Fruit fly (Drosophila melanogaster) whole organism, prepupa: Measurements from ENCODE around the gene CG44198.

Experiments
- CG10631 ChIP-seq: fragments of 200-800 bp; sonication (Bioruptor generic); optimal IDR thresholded peaks from 2 replicates; lab custom pipeline; 2016; ENCODE audit warnings: missing biosample characterization, missing genetic modification characterization
- CG10669 ChIP-seq: fragments of 200-800 bp; sonication (Bioruptor generic); optimal IDR thresholded peaks from 3 replicates; lab custom pipeline; 2018; ENCODE audit warnings: missing biosample characterization, mild to moderate bottlenecking, missing genetic modification characterization, moderate library complexity
- CG11294 ChIP-seq: fragments of 200-800 bp; sonication (Bioruptor generic); IDR thresholded peaks from 2 replicates; pipeline ENCODE4 v1.3.6; 2022; ENCODE audit warnings: missing biosample characterization, missing genetic modification characterization
- CG11762 ChIP-seq: fragments of 200-800 bp; sonication (Bioruptor generic); optimal IDR thresholded peaks from 3 replicates; lab custom pipeline; 2016; ENCODE audit warnings: missing biosample characterization, missing genetic modification characterization; ENCODE audit not compliant: insufficient read depth
- CG11902 ChIP-seq: fragments of 200-800 bp; sonication (Bioruptor generic); optimal IDR thresholded peaks from 3 replicates; lab custom pipeline; 2016; ENCODE audit warnings: missing biosample characterization, missing genetic modification characterization
- CG15336 ChIP-seq: fragments of 200-800 bp; sonication (Bioruptor generic); IDR thresholded peaks from 2 replicates; pipeline ENCODE4 v1.3.6; 2022; ENCODE audit warnings: missing biosample characterization, missing genetic modification characterization
- CG1621 ChIP-seq: fragments of 200-800 bp; sonication (Bioruptor generic); optimal IDR thresholded peaks from 3 replicates; lab custom pipeline; 2018; ENCODE audit warnings: missing biosample characterization, mild to moderate bottlenecking, missing genetic modification characterization
- CG16779 ChIP-seq: fragments of 200-800 bp; sonication (Bioruptor generic); optimal IDR thresholded peaks from 3 replicates; lab custom pipeline; 2017; ENCODE audit warnings: missing biosample characterization, mild to moderate bottlenecking, missing genetic modification characterization
- CG3032 ChIP-seq: fragments of 200-800 bp; optimal IDR thresholded peaks from 2 replicates; lab custom pipeline; 2019; ENCODE audit warnings: missing biosample characterization, mild to moderate bottlenecking, missing genetic modification characterization, moderate library complexity
- CG31627 ChIP-seq: fragments of 200-800 bp; sonication (Bioruptor generic); optimal IDR thresholded peaks from 3 replicates; lab custom pipeline; 2016; ENCODE audit warnings: missing biosample characterization, missing genetic modification characterization
- CG32006 ChIP-seq: fragments of 200-800 bp; sonication (Bioruptor generic); optimal IDR thresholded peaks from 3 replicates; lab custom pipeline; 2017; ENCODE audit warnings: missing biosample characterization, mild to moderate bottlenecking, missing genetic modification characterization
- CG34406 ChIP-seq: fragments of 200-800 bp; sonication (Bioruptor generic); optimal IDR thresholded peaks from 3 replicates; lab custom pipeline; 2016; ENCODE audit warnings: missing biosample characterization, missing genetic modification characterization
- CG3919 ChIP-seq: fragments of 200-800 bp; sonication (Bioruptor generic); optimal IDR thresholded peaks from 3 replicates; lab custom pipeline; 2016; ENCODE audit warnings: missing biosample characterization, missing genetic modification characterization
- CG4318 ChIP-seq: fragments of 200-800 bp; sonication (Bioruptor generic); optimal IDR thresholded peaks from 3 replicates; lab custom pipeline; 2017; ENCODE audit warnings: missing biosample characterization, mild to moderate bottlenecking, missing genetic modification characterization
- CG6163 ChIP-seq: fragments of 200-800 bp; sonication (Bioruptor generic); IDR thresholded peaks from 3 replicates; pipeline ENCODE4 v1.3.6; 2022; ENCODE audit warnings: missing biosample characterization, missing genetic modification characterization
- CG6276 ChIP-seq: fragments of 200-800 bp; sonication (Bioruptor generic); optimal IDR thresholded peaks from 2 replicates; lab custom pipeline; 2017; ENCODE audit warnings: missing biosample characterization, mild to moderate bottlenecking, missing genetic modification characterization
- CG6792 ChIP-seq: fragments of 200-800 bp; sonication (Bioruptor generic); optimal IDR thresholded peaks from 3 replicates; lab custom pipeline; 2016; ENCODE audit warnings: missing biosample characterization, missing genetic modification characterization
- CG6854 ChIP-seq: fragments of 200-800 bp; sonication (Bioruptor generic); optimal IDR thresholded peaks from 2 replicates; lab custom pipeline; 2017; ENCODE audit warnings: missing biosample characterization, mild to moderate bottlenecking, missing genetic modification characterization
- CG7368 ChIP-seq: fragments of 200-800 bp; sonication (Bioruptor generic); optimal IDR thresholded peaks from 3 replicates; lab custom pipeline; 2016; ENCODE audit warnings: missing biosample characterization, missing genetic modification characterization
- CG8119 ChIP-seq: fragments of 200-800 bp; sonication (Bioruptor generic); IDR thresholded peaks from 3 replicates; pipeline ENCODE4 v1.3.6; 2022; ENCODE audit warnings: missing biosample characterization, missing genetic modification characterization
- CG8319 ChIP-seq: fragments of 200-800 bp; sonication (Bioruptor generic); optimal IDR thresholded peaks from 3 replicates; lab custom pipeline; 2016; ENCODE audit warnings: missing biosample characterization, missing genetic modification characterization
- CG8632 ChIP-seq: fragments of 200-800 bp; sonication (Bioruptor generic); optimal IDR thresholded peaks from 3 replicates; lab custom pipeline; 2016; ENCODE audit warnings: missing biosample characterization, missing genetic modification characterization
- CG9139 ChIP-seq: fragments of 200-800 bp; sonication (Bioruptor generic); optimal IDR thresholded peaks from 3 replicates; lab custom pipeline; 2017; ENCODE audit warnings: missing biosample characterization, mild to moderate bottlenecking, missing genetic modification characterization
- Eip78C ChIP-seq: fragments of 200-800 bp; sonication (Bioruptor generic); peaks from one replicate; lab custom pipeline; 2016; ENCODE audit warnings: missing biosample characterization, missing genetic modification characterization
- Ets21C ChIP-seq: fragments of 200-800 bp; sonication (Bioruptor generic); optimal IDR thresholded peaks from 3 replicates; lab custom pipeline; 2016; ENCODE audit warnings: missing biosample characterization, missing genetic modification characterization
- Hr38 ChIP-seq: sonication (Bioruptor generic); optimal IDR thresholded peaks from 2 replicates; lab custom pipeline; 2016; ENCODE audit warnings: missing biosample characterization, missing genetic modification characterization
- Hr39 ChIP-seq: fragments of 200-800 bp; sonication (Bioruptor generic); optimal IDR thresholded peaks from 2 replicates; lab custom pipeline; 2016; ENCODE audit warnings: missing biosample characterization, missing genetic modification characterization
- Hr4 ChIP-seq: fragments of 200-800 bp; sonication (Bioruptor generic); optimal IDR thresholded peaks from 3 replicates; lab custom pipeline; 2016; ENCODE audit warnings: missing biosample characterization, missing genetic modification characterization
- Lpt ChIP-seq: fragments of 200-800 bp; sonication (Bioruptor generic); optimal IDR thresholded peaks from 3 replicates; lab custom pipeline; 2016; ENCODE audit warnings: missing biosample characterization, missing genetic modification characterization
- Met ChIP-seq: fragments of 200-800 bp; sonication (Bioruptor generic); optimal IDR thresholded peaks from 3 replicates; lab custom pipeline; 2016; ENCODE audit warnings: missing biosample characterization, missing genetic modification characterization
- OdsH ChIP-seq: fragments of 200-800 bp; sonication (Bioruptor generic); optimal IDR thresholded peaks from 3 replicates; lab custom pipeline; 2016; ENCODE audit warnings: missing biosample characterization, missing genetic modification characterization
- Smox ChIP-seq: fragments of 200-800 bp; sonication (Bioruptor generic); optimal IDR thresholded peaks from 3 replicates; lab custom pipeline; 2016; ENCODE audit warnings: missing biosample characterization, missing genetic modification characterization
- Sox102F ChIP-seq: fragments of 200-800 bp; sonication (Bioruptor generic); optimal IDR thresholded peaks from 2 replicates; lab custom pipeline; 2016; ENCODE audit warnings: missing biosample characterization, mild to moderate bottlenecking, missing genetic modification characterization
- Sox14 ChIP-seq: fragments of 200-800 bp; sonication (Bioruptor generic); optimal IDR thresholded peaks from 3 replicates; lab custom pipeline; 2016; ENCODE audit warnings: missing biosample characterization, missing genetic modification characterization
- achi ChIP-seq: fragments of 200-800 bp; sonication (Bioruptor generic); optimal IDR thresholded peaks from 3 replicates; lab custom pipeline; 2016; ENCODE audit warnings: missing biosample characterization, missing genetic modification characterization
- cyc ChIP-seq: fragments of 200-800 bp; sonication (Bioruptor generic); optimal IDR thresholded peaks from 3 replicates; lab custom pipeline; 2016; ENCODE audit warnings: missing biosample characterization, missing genetic modification characterization
- dac ChIP-seq: fragments of 200-800 bp; sonication (Bioruptor generic); optimal IDR thresholded peaks from 2 replicates; lab custom pipeline; 2017; ENCODE audit warnings: missing biosample characterization, mild to moderate bottlenecking, missing genetic modification characterization
- dsx ChIP-seq: fragments of 200-800 bp; optimal IDR thresholded peaks from 3 replicates; lab custom pipeline; 2019; ENCODE audit warnings: missing biosample characterization, mild to moderate bottlenecking, missing genetic modification characterization, moderate library complexity; ENCODE audit not compliant: poor library complexity, severe bottlenecking
- eg ChIP-seq: fragments of 200-800 bp; sonication (Bioruptor generic); IDR thresholded peaks from 3 replicates; pipeline ENCODE4 v1.3.6; 2022; ENCODE audit warnings: missing biosample characterization, missing genetic modification characterization
- esn ChIP-seq: fragments of 200-800 bp; sonication (Bioruptor generic); optimal IDR thresholded peaks from 2 replicates; lab custom pipeline; 2016; ENCODE audit warnings: missing biosample characterization, mild to moderate bottlenecking, missing genetic modification characterization, moderate library complexity
- fd59A ChIP-seq: fragments of 200-800 bp; sonication (Bioruptor generic); optimal IDR thresholded peaks from 2 replicates; lab custom pipeline; 2017; ENCODE audit warnings: missing biosample characterization, mild to moderate bottlenecking, missing genetic modification characterization, missing genetic modification reagents
- fd85E ChIP-seq: fragments of 200-800 bp; sonication (Bioruptor generic); optimal IDR thresholded peaks from 3 replicates; lab custom pipeline; 2016; ENCODE audit warnings: missing biosample characterization, missing genetic modification characterization
- lz ChIP-seq: fragments of 200-800 bp; sonication (Bioruptor generic); optimal IDR thresholded peaks from 3 replicates; lab custom pipeline; 2016; ENCODE audit warnings: missing biosample characterization, missing genetic modification characterization
- net ChIP-seq: fragments of 200-800 bp; sonication (Bioruptor generic); optimal IDR thresholded peaks from 3 replicates; lab custom pipeline; 2016; ENCODE audit warnings: missing biosample characterization, missing genetic modification characterization
- pdm3 ChIP-seq: fragments of 200-800 bp; sonication (Bioruptor generic); optimal IDR thresholded peaks from 3 replicates; lab custom pipeline; 2016; ENCODE audit warnings: missing biosample characterization, missing genetic modification characterization
- salr ChIP-seq, 2 experiments: fragments of 200-800 bp; sonication (Bioruptor generic); optimal IDR thresholded peaks; 3 replicates each; lab custom pipeline; 2016 to 2018; ENCODE audit warnings: missing biosample characterization in 2 of 2, missing genetic modification characterization in 2 of 2, mild to moderate bottlenecking in 1 of 2
- ss ChIP-seq, 2 experiments: fragments of 200-800 bp; sonication (Bioruptor generic); optimal IDR thresholded peaks; 2 replicates in 1 of 2; 3 replicates in 1 of 2; lab custom pipeline; 2017 to 2018; ENCODE audit warnings: mild to moderate bottlenecking in 2 of 2, missing biosample characterization in 2 of 2, missing genetic modification characterization in 2 of 2, moderate library complexity in 1 of 2
- svp ChIP-seq: fragments of 200-800 bp; sonication (Bioruptor generic); peaks from one replicate; lab custom pipeline; 2016; ENCODE audit warnings: missing biosample characterization, missing genetic modification characterization
- topi ChIP-seq: fragments of 200-800 bp; sonication (Bioruptor generic); optimal IDR thresholded peaks from 3 replicates; lab custom pipeline; 2016; ENCODE audit warnings: missing biosample characterization, missing genetic modification characterization
- vri ChIP-seq: fragments of 200-800 bp; sonication (Bioruptor generic); optimal IDR thresholded peaks from 3 replicates; lab custom pipeline; 2016; ENCODE audit warnings: missing biosample characterization, mild to moderate bottlenecking, missing genetic modification characterization

Gene CG44198

dm6 chr2L:13086712-13087111 is 32.2 kb downstream of the CG44198 start (continued):
- peak; percentile 47 for TF ChIP-seq lz (GFP tag; lab: Kevin White, UChicago)
- TF ChIP-seq Eip78C = peak; percentile 75
- TF ChIP-seq OdsH (GFP tag; lab: Kevin White, UChicago) = peak; percentile 34
- no peak for TF ChIP-seq fd59A (GFP tag; lab: Kevin White, UChicago)

- TF ChIP-seq ss (GFP tag; optimal IDR thresholded peaks at IDR 0.05; lab: Kevin White, UChicago) = no peak
- no peak for TF ChIP-seq cyc
- peak; percentile 57; the same call in 1 of the 2 replicates for TF ChIP-seq CG11294
- no peak for TF ChIP-seq Hr39 (GFP tag; lab: Kevin White, UChicago)
- no peak for TF ChIP-seq dac
- TF ChIP-seq Hr4 (GFP tag; lab: Kevin White, UChicago) = peak; percentile 70
- no peak for TF ChIP-seq CG11902
- TF ChIP-seq eg = peak; percentile 77
- TF ChIP-seq lz (GFP tag; lab: Kevin White, UChicago) = no peak
- TF ChIP-seq CG15336 (GFP tag; lab: Robert Waterston, UW) = peak; percentile 70
- peak; percentile 12 for TF ChIP-seq CG4318 (GFP tag; lab: Kevin White, UChicago)
- TF ChIP-seq Sox14 (GFP tag; lab: Kevin White, UChicago) = peak; percentile 45
- TF ChIP-seq salr (GFP tag; optimal IDR thresholded peaks at IDR 0.05; lab: Kevin White, UChicago) = peak in 1 of 2 experiments; percentile 33
- no peak for TF ChIP-seq vri (GFP tag; lab: Kevin White, UChicago)
- no peak for TF ChIP-seq Sox102F (GFP tag; lab: Kevin White, UChicago)
- TF ChIP-seq esn = no peak
- peak; percentile 36 for TF ChIP-seq CG3919 (GFP tag; lab: Kevin White, UChicago)
- TF ChIP-seq CG10669 = peak; percentile 11
- peak; percentile 61 for TF ChIP-seq pdm3 (GFP tag; lab: Kevin White, UChicago)
- no peak for TF ChIP-seq fd85E
- TF ChIP-seq svp (GFP tag; lab: Kevin White, UChicago) = no peak
- TF ChIP-seq OdsH (GFP tag; lab: Kevin White, UChicago) = peak; percentile 60
- TF ChIP-seq CG9139 = no peak
- no peak for TF ChIP-seq CG3032
- TF ChIP-seq Met (GFP tag; lab: Kevin White, UChicago) = no peak
- TF ChIP-seq CG8319 = no peak
- TF ChIP-seq CG6792 (GFP tag; lab: Kevin White, UChicago) = no peak
- no peak for TF ChIP-seq Smox
- no peak for TF ChIP-seq CG8632 (GFP tag; lab: Kevin White, UChicago)
- TF ChIP-seq CG34406 = no peak
- TF ChIP-seq Lpt (GFP tag; lab: Kevin White, UChicago) = no peak
- TF ChIP-seq dsx (GFP tag; lab: Kevin White, UChicago) = no peak
- TF ChIP-seq Hr38 (GFP tag; lab: Kevin White, UChicago) = no peak
- TF ChIP-seq CG8119 (GFP tag; lab: Robert Waterston, UW) = peak; percentile 59; the same call in 2 of the 3 replicates
- peak; percentile 33 for TF ChIP-seq CG6276 (GFP tag; lab: Kevin White, UChicago)
- TF ChIP-seq CG31627 (GFP tag; lab: Kevin White, UChicago) = no peak
- TF ChIP-seq net (GFP tag; lab: Kevin White, UChicago) = peak; percentile 41
- peak; percentile 42 for TF ChIP-seq CG10631 (GFP tag; lab: Kevin White, UChicago)
- TF ChIP-seq CG6163 (GFP tag; lab: Robert Waterston, UW) = peak; percentile 70
- no peak for TF ChIP-seq topi (GFP tag; lab: Kevin White, UChicago)
- TF ChIP-seq CG16779 (tag; lab: Kevin White, UChicago) = no peak
- no peak for TF ChIP-seq CG11762 (GFP tag; lab: Kevin White, UChicago)
- no peak for TF ChIP-seq CG7368 (GFP tag; lab: Kevin White, UChicago)
- no peak for TF ChIP-seq Ets21C
- peak; percentile 54 for TF ChIP-seq achi
- TF ChIP-seq CG32006 (GFP tag; lab: Kevin White, UChicago) = peak; percentile 71
- TF ChIP-seq CG6854 (GFP tag; lab: Kevin White, UChicago) = no peak
- no peak for TF ChIP-seq CG1621
Observed at dm6 chr2L:13083423-13084079, 35.4 kb downstream of the CG44198 start.
